Worm (Caenorhabditis elegans): ENCODE data around the gene W04G3.5.

DNA sequence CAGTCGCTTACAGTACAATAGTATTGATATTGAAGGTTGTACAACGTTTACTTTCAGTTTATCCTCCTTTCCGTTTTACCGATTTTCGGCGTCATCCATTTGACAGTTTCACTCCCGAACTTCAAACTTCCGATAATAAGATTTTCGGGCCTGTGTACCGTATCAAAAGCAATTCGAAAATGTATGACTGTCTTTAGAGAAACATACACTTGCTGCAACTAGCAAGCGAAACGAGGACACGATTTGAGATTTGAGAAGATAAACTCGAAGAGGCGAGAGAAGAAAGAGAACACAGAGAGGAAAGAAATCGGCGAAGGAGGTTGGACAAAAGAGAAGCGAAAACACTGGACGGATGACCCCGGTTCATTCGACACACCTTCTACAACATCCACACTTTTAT is 11.6 kb upstream of the W04G3.5 start, which contains the start of gene lpr-5:
- TF ChIP-seq fos-1 (tag; optimal IDR thresholded peaks at IDR 0.05) (peak; percentile 9), nhr-10 (tag; optimal IDR thresholded peaks at IDR 0.05) (no peak)
